Worm (Caenorhabditis elegans): ENCODE results near the gene oef-1.

Gene oef-1

DNA sequence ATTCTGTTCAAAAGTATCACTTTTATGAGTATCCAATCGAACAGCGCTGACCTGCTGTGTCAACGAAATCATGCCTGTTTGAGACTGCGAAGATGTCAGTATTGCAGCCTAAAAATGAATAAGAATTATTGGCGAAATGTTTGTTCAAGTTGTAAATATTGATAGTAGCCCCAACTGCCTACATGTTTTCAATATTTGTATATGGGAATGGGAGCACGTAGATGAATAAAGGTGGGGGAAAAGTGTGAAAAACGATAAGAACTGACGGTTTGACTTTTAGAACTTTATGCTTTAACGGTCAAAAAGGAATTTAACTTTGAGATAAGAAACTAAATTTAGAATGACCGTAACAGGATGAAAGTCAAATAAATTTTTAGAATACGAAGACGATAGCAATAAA lies 28.0 kb upstream of the oef-1 start:
- TF ChIP-seq dox-1 (GFP tag; IDR thresholded peaks at IDR 0.05) (no peak), Y67H2A.10 (GFP tag; conservative IDR thresholded peaks at IDR 0.05) (no peak)

DNA sequence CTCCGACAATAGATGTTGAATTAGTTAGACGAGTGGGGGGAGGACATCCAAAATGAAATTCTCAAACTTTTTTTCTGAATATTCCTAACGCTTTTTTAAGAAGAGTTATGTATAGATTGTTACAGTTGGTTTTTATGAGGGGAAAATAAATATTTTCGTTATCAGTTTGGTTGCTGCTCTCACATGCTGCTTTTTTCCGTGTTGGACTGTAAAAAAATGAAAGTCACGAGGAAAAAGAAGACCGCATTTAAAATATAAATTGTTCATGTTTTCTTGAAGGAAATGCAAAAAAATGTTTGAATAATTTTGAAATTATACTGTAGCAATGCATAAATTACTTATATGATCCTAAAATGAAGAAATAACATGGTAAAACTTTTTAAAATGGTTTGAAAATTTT lies 27.4 kb upstream of the oef-1 start:
- TF ChIP-seq madf-6 (GFP tag; IDR thresholded peaks at IDR 0.05) = no peak
- TF ChIP-seq attf-3 (GFP tag; conservative IDR thresholded peaks at IDR 0.05) = 0 out of 2 replicates have a peak, but pooled peaks have one; percentile 20
- peak; percentile 25 for TF ChIP-seq nhr-80 (tag; optimal IDR thresholded peaks at IDR 0.05)
- TF ChIP-seq lir-1 (GFP tag; conservative IDR thresholded peaks at IDR 0.05) = no peak
- no peak for TF ChIP-seq D2030.7 (GFP tag; IDR thresholded peaks at IDR 0.05)

DNA sequence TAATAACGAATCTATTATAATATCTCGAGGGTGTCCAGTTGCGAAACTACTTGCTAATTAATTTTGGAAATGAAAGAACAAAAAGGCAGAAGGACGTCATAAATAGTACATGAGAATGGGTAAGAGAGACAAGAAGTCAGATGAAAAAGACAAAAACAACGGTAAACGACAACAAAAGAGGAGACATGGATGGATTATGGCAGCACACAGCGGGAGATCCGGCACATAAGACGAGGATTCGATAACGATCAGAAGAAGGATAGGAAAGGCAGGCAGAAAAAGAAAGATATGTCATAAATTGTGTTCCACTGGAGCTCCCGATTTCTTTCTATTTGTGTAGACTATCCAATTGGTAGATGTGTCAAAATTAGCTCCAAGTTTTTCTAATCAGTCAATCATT lies 26.6 kb upstream of the oef-1 start:
- no peak for TF ChIP-seq bed-2 (GFP tag; IDR thresholded peaks at IDR 0.05)
- TF ChIP-seq ceh-40 (GFP tag; IDR thresholded peaks at IDR 0.05) = no peak
- TF ChIP-seq ztf-18 (tag; optimal IDR thresholded peaks at IDR 0.05) = no peak
- TF ChIP-seq F57A8.1 (GFP tag; optimal IDR thresholded peaks at IDR 0.05) = no peak
- no peak for TF ChIP-seq attf-5 (GFP tag; optimal IDR thresholded peaks at IDR 0.05)

DNA sequence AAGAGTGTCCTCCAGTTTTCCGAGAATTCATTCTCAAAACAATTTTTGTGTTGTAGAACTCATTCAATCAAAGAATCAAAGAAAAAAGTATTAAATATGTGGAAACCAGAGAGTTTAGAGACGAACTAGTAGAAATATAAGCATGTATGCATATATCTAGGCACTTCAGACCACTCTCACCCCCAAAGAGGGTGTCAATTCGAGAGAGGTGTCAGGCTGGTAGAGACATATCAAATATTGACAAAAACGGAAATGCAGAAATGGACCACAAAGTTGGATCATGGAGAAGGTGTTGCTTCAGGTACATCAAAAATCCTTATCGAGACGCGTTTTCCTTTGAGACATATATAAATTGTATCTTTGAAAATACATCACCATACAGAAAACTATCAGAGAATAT lies 24.5 kb upstream of the oef-1 start:
- TF ChIP-seq hmg-1.2 (GFP tag; IDR thresholded peaks at IDR 0.05) = no peak
- no peak for TF ChIP-seq Y79H2A.3 (GFP tag; conservative IDR thresholded peaks at IDR 0.05)
- no peak for TF ChIP-seq snpc-4 (GFP tag; optimal IDR thresholded peaks at IDR 0.05)
- TF ChIP-seq snpc-4 (tag; optimal IDR thresholded peaks at IDR 0.05) = no peak
- TF ChIP-seq lin-54 (GFP tag; optimal IDR thresholded peaks at IDR 0.05) = no peak
- no peak for TF ChIP-seq him-1 (tag; optimal IDR thresholded peaks at IDR 0.05)
- no peak for TF ChIP-seq hsf-1 (GFP tag; IDR thresholded peaks at IDR 0.05)
- no peak for TF ChIP-seq ceh-79 (tag; optimal IDR thresholded peaks at IDR 0.05)
- TF ChIP-seq F37B4.10 (GFP tag; IDR thresholded peaks at IDR 0.05) = no peak
- TF ChIP-seq B0035.1 (tag; optimal IDR thresholded peaks at IDR 0.05) = no peak
- no peak for TF ChIP-seq lag-1 (GFP tag; IDR thresholded peaks at IDR 0.05)

DNA sequence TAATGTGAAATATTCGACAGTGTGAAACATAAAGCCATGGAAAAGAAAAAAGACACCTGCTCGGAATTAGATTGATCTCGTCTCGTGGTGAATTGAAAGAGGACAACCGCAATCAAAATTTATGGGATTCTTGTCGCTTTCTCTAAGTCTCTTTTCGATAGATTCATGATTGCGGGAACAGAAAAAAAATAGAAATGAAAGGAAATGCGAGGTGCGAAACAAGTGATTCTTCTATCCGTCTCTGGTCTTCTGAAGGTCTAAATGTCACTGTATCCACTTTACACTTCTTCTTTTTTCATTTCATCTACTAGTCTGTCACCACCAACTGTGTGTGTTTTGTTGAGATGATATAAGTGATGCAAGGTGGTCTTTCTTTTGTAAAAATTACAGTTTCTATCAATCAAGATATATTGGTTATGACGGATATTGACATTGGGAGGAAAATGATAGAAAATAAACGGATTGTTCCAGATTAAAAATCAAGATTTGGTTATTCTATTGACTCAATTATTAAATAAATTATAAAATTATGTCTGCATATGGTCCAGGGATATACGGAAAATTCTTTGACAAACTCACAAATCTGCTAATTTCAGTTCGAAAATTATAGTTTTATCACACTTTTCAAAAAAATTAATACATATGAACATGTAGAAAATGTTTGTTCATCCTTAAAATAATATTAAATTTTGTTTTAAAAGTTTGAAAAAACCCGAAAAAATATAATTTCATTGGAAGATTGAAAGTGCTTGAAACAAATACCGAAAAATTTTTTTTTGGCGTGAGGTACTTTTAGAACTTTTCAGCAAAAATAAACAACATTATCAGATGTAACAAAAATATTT lies 17.8 kb upstream of the oef-1 start:
- TF ChIP-seq let-526 (GFP tag; IDR thresholded peaks at IDR 0.05) (no peak), mes-4 (tag; optimal IDR thresholded peaks at IDR 0.05) (no peak), ekl-4 (GFP tag; IDR thresholded peaks at IDR 0.05) (no peak), efl-1 (GFP tag; optimal IDR thresholded peaks at IDR 0.05) (no peak), ceh-27 (GFP tag; optimal IDR thresholded peaks at IDR 0.05) (no peak), Y67H2A.10 (GFP tag; conservative IDR thresholded peaks at IDR 0.05) (no peak), madf-3 (GFP tag; IDR thresholded peaks at IDR 0.05) (no peak), hsf-1 (GFP tag; IDR thresholded peaks at IDR 0.05) (no peak)

DNA sequence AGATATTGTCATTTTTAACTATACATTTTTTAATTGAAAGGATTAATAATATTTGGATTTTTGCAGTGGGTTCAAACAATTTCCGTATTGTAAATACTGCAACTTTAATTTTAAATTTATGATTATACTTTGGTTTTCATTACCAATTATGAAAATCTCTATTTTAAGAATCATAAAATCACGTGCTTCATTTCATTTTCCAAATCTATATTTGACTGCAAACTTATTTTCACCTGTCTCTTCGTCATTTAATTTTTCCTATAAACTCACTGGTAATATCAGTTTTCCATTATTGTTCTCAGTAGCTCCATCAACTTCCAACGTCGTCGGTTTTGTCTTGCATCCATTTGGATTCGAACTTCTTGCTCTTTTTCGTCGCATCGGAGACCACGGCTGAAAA lies 15.9 kb upstream of the oef-1 start, which contains the start of gene R05G6.1:
TSS of gene R05G6.1 (plus strand) at position 301 of the 400 bp plus-strand sequence.
- TF ChIP-seq Y79H2A.3 (GFP tag; conservative IDR thresholded peaks at IDR 0.05) = no peak
- no peak for TF ChIP-seq lir-1 (GFP tag; conservative IDR thresholded peaks at IDR 0.05)

Measured in whole organism, young adult.